Fruit fly (Drosophila melanogaster) Kc167 (cell line): ENCODE measurements around the gene CG6749.

Source experiments
- insv ChIP-seq: fragments of >200 bp; optimal IDR thresholded peaks from 3 replicates; lab custom pipeline; 2018; ENCODE audit warnings: missing external identifiers
- psq ChIP-seq: fragments of >200 bp; optimal IDR thresholded peaks from 2 replicates; lab custom pipeline; 2017; ENCODE audit warnings: missing external identifiers
- ttk ChIP-seq: sonication (Bioruptor generic); optimal IDR thresholded peaks from 2 replicates; lab custom pipeline; 2017; ENCODE audit warnings: missing external identifiers

DNA sequence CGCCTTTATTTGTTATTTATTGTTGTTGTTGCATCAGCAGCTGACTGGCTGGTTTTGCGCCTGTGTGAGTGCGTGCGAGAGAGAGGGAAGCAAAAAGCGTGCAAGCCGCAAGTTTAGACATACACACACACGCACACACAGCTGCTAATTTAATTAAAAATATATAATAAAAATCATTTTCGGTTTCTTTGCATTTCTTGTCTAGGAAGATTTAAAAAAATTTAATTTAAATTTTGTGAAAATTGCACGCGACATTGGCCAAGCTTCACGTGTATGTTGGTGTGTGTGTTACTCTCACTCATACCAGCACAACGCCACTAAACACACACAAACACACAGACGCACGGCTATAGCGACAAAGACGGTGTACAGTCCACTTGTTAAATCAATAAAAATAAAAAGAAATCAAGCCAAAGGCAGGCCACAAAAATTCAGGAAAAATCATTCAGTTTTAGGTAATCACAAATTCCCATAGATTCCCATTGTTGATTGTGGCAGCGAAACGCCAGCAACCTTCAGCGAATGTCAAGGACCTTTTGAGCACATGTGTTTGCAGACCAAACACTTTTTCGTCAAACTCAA lies 40.0 kb downstream of the CG6749 start:
- TF ChIP-seq psq (no peak), insv (no peak), ttk (lab: Kevin White, UChicago) (no peak)
